Worm (Caenorhabditis elegans) whole organism, L1 larva: Measurements from ENCODE around the gene C30G7.5.

ENCODE experiments used
- hlh-17 ChIP-seq: fragments of 200-800 bp; sonication (Bioruptor generic); optimal IDR thresholded peaks from 2 replicates; lab custom pipeline; 2018; ENCODE audit warnings: missing genetic modification characterization, mild to moderate bottlenecking, missing compliant biosample characterization, moderate library complexity, borderline replicate concordance
- irx-1 ChIP-seq: sonication (generic microtip); optimal IDR thresholded peaks from 2 replicates; lab custom pipeline; 2016; ENCODE audit warnings: missing genetic modification characterization, missing compliant biosample characterization
- mdl-1 ChIP-seq, 2 experiments: fragments of 150-350 bp; optimal IDR thresholded peaks; 2 replicates each; lab custom pipeline; 2014 to 2017; ENCODE audit warnings: missing biosample characterization in 2 of 2, missing genetic modification characterization in 2 of 2, inconsistent platforms in 1 of 2
- ztf-11 ChIP-seq, 2 experiments: sonication (generic microtip); optimal IDR thresholded peaks; 2 replicates each; lab custom pipeline; 2016 to 2017; ENCODE audit warnings: missing genetic modification characterization in 2 of 2, missing biosample characterization in 1 of 2, missing compliant biosample characterization in 1 of 2

DNA sequence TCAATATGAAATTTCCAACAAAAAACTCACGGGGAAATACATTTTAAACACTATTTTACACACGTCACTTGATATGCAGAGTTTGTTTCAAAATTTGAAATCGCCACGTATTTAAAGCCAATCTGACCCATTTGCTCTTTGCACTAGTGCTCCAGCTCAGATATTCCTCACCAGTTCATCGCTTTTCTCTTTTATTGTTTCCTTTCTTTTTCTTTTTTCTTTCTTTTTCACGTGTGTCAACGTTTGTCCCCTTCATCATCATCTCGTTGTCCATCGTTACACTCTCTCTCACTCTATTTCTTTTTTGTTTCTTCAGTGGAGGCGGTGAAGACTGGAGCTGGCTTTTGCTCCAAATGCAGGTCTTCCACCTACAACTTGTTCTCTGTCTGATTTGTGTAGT is 30.1 kb upstream of the C30G7.5 start, which contains the start of gene F02D8.4:
- TF ChIP-seq irx-1 (tag; lab: Kevin White, UChicago) (no peak), ztf-11 (tag; optimal IDR thresholded peaks at IDR 0.05; lab: Kevin White, UChicago) (no peak), mdl-1 (tag; optimal IDR thresholded peaks at IDR 0.05; lab: Kevin White, UChicago) (no peak), hlh-17 (no peak)
